Worm (Caenorhabditis elegans) whole organism, late embryonic: ENCODE data around the gene ceh-27.

Experiments
- K09A11.1 ChIP-seq: sonication (generic microtip); optimal IDR thresholded peaks from 2 replicates; lab custom pipeline; 2017; ENCODE audit warnings: antibody characterized with exemption, mild to moderate bottlenecking, missing genetic modification characterization, missing compliant biosample characterization; ENCODE audit not compliant: insufficient read depth
- T23F11.4 ChIP-seq: fragments of 200-800 bp; sonication (Bioruptor generic); optimal IDR thresholded peaks from 2 replicates; lab custom pipeline; 2018; ENCODE audit warnings: mild to moderate bottlenecking, missing genetic modification characterization, missing compliant biosample characterization
- ceh-22 ChIP-seq: sonication (generic microtip); optimal IDR thresholded peaks from 2 replicates; lab custom pipeline; 2017; ENCODE audit warnings: missing biosample characterization, missing genetic modification characterization
- ceh-30 ChIP-seq: fragments of 150-350 bp; optimal IDR thresholded peaks from 2 replicates; lab custom pipeline; 2014; ENCODE audit warnings: missing biosample characterization, missing genetic modification characterization
- ceh-34 ChIP-seq: sonication (generic microtip); optimal IDR thresholded peaks from 2 replicates; lab custom pipeline; 2016; ENCODE audit warnings: mild to moderate bottlenecking, missing genetic modification characterization, missing compliant biosample characterization
- ceh-48 ChIP-seq: sonication (generic microtip); optimal IDR thresholded peaks from 2 replicates; lab custom pipeline; 2016; ENCODE audit warnings: missing genetic modification characterization, inconsistent platforms, missing compliant biosample characterization
- dve-1 ChIP-seq: sonication (generic microtip); optimal IDR thresholded peaks from 2 replicates; lab custom pipeline; 2017; ENCODE audit warnings: antibody characterized with exemption, mild to moderate bottlenecking, missing genetic modification characterization, missing compliant biosample characterization
- elt-2 ChIP-seq: sonication (generic microtip); optimal IDR thresholded peaks from 2 replicates; lab custom pipeline; 2016; ENCODE audit warnings: missing genetic modification reagents, missing genetic modification characterization, missing compliant biosample characterization
- elt-4 ChIP-seq: sonication (generic microtip); optimal IDR thresholded peaks from 2 replicates; lab custom pipeline; 2016; ENCODE audit warnings: missing genetic modification characterization, missing compliant biosample characterization
- ets-4 ChIP-seq: sonication (generic microtip); optimal IDR thresholded peaks from 2 replicates; lab custom pipeline; 2016; ENCODE audit warnings: missing genetic modification characterization, missing compliant biosample characterization
- eyg-1 ChIP-seq: sonication (generic microtip); optimal IDR thresholded peaks from 2 replicates; lab custom pipeline; 2016; ENCODE audit warnings: missing genotype, missing genetic modification characterization, missing compliant biosample characterization
- fax-1 ChIP-seq: sonication (generic microtip); optimal IDR thresholded peaks from 2 replicates; lab custom pipeline; 2016; ENCODE audit warnings: missing genotype, missing genetic modification characterization, missing compliant biosample characterization
- fkh-10 ChIP-seq: fragments of 150-350 bp; optimal IDR thresholded peaks from 2 replicates; lab custom pipeline; 2014; ENCODE audit warnings: missing biosample characterization, missing genetic modification reagents, missing genetic modification characterization
- hlh-15 ChIP-seq: sonication (generic microtip); optimal IDR thresholded peaks from 2 replicates; lab custom pipeline; 2016; ENCODE audit warnings: missing genetic modification characterization, missing compliant biosample characterization
- hlh-6 ChIP-seq: sonication (generic microtip); optimal IDR thresholded peaks from 2 replicates; lab custom pipeline; 2016; ENCODE audit warnings: missing genotype, missing genetic modification characterization, missing compliant biosample characterization
- lim-6 ChIP-seq: sonication (generic microtip); optimal IDR thresholded peaks from 2 replicates; lab custom pipeline; 2016; ENCODE audit warnings: missing genetic modification characterization, missing compliant biosample characterization
- madf-2 ChIP-seq: sonication (generic microtip); optimal IDR thresholded peaks from 2 replicates; lab custom pipeline; 2017; ENCODE audit warnings: missing genetic modification characterization, missing compliant biosample characterization
- mec-3 ChIP-seq: sonication (generic microtip); optimal IDR thresholded peaks from 2 replicates; lab custom pipeline; 2016; ENCODE audit warnings: borderline replicate concordance, missing genetic modification characterization, missing compliant biosample characterization
- nfya-1 ChIP-seq: sonication (generic microtip); optimal IDR thresholded peaks from 2 replicates; lab custom pipeline; 2017; ENCODE audit warnings: missing genetic modification characterization, mild to moderate bottlenecking, missing compliant biosample characterization, antibody characterized with exemption, moderate library complexity
- pha-2 ChIP-seq: sonication (generic microtip); optimal IDR thresholded peaks from 2 replicates; lab custom pipeline; 2017; ENCODE audit warnings: mild to moderate bottlenecking, missing genetic modification characterization, missing compliant biosample characterization
- pha-4 ChIP-seq: fragments of 150-350 bp; optimal IDR thresholded peaks from 2 replicates; lab custom pipeline; 2018; ENCODE audit warnings: missing biosample characterization, missing genetic modification reagents, missing genetic modification characterization
- pros-1 ChIP-seq: fragments of 150-350 bp; optimal IDR thresholded peaks from 2 replicates; lab custom pipeline; 2014; ENCODE audit warnings: missing biosample characterization, missing genetic modification reagents, missing genetic modification characterization
- rnt-1 ChIP-seq: sonication (generic microtip); optimal IDR thresholded peaks from 2 replicates; lab custom pipeline; 2016; ENCODE audit warnings: missing genetic modification characterization, missing compliant biosample characterization
- sox-4 ChIP-seq: sonication (generic microtip); optimal IDR thresholded peaks from 2 replicates; lab custom pipeline; 2017; ENCODE audit warnings: mild to moderate bottlenecking, missing genetic modification characterization, inconsistent platforms, missing compliant biosample characterization
- unc-3 ChIP-seq, 2 experiments: fragments of 200-800 bp in 1 of 2; sonication (Bioruptor generic) in 1 of 2; sonication (generic microtip) in 1 of 2; conservative IDR thresholded peaks in 1 of 2; optimal IDR thresholded peaks in 1 of 2; 2 replicates each; pipeline versions ENCODE4 v1.3.6 to Lab custom; 2016 to 2022; ENCODE audit warnings: missing compliant biosample characterization in 2 of 2, missing genetic modification characterization in 2 of 2, missing genetic modification reagents in 1 of 2
- unc-42 ChIP-seq: sonication (generic microtip); optimal IDR thresholded peaks from 2 replicates; lab custom pipeline; 2016; ENCODE audit warnings: missing genotype, missing genetic modification characterization, missing compliant biosample characterization
- unc-55 ChIP-seq: sonication (generic microtip); optimal IDR thresholded peaks from 2 replicates; lab custom pipeline; 2017; ENCODE audit warnings: missing biosample characterization, missing genetic modification reagents, missing genetic modification characterization
- unc-86 ChIP-seq: sonication (generic microtip); optimal IDR thresholded peaks from 2 replicates; lab custom pipeline; 2016; ENCODE audit warnings: missing genetic modification characterization, missing compliant biosample characterization
- ztf-16 ChIP-seq: sonication (generic microtip); optimal IDR thresholded peaks from 2 replicates; lab custom pipeline; 2017; ENCODE audit warnings: missing genetic modification characterization, missing compliant biosample characterization

ceh-27 gene

DNA sequence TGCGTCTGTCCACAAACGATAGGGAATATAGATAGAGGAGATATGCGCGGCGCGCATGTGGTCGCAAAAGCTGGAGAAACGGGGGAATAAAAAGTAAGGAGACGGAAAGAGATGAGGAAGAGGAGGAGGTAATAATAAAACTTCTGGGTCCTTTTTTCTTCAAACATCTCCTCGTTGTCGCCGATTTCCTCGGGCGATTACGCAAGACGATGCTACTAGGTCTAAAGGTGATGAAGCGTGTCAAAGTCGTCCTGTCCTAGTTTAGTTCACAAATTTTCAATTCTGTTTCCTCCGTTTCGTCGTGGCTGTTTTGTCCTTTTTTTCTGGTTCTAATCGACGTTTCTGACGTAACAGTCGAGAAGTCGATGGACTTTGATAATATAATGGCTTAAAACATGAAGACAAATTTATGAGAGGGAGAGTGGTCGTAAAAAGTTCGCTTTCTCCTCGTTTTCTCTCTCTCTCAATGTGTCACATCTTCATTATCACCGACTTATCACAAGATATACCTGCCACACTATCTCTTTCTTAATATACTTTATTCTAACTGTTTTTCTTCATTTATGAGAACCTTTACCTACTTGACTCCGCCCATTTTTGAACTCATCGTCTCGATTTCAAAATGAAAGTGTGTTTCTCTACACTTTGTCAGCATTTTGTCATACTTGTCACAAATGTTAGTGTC is 15.8 kb upstream of the ceh-27 start:
- TF ChIP-seq unc-55 (GFP tag; lab: Kevin White, UChicago) (peak; percentile 36), K09A11.1 (tag; lab: Kevin White, UChicago) (no peak), madf-2 (tag; lab: Kevin White, UChicago) (no peak), rnt-1 (tag; lab: Kevin White, UChicago) (peak; percentile 11)

DNA sequence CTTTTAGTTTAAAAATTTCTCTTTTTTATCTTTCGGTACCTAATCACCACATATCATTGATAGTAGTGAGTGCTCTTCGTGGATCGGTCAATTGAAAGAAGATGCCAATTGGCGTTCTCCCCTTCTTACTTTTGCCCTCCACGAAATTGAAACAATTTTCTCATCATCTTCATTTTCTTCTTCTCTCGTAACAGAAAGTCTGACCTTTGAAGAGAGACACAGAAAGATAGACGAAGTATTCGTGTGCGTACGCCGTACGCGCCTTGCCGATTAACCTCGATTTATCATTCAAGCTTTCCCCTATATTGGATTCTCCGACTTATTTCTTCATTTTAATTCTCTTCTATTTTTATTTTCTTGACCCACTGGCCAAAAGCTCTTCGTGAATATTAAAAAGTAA is 12.6 kb upstream of the ceh-27 start:
- TF ChIP-seq madf-2 (tag; lab: Kevin White, UChicago) (no peak), unc-55 (GFP tag; lab: Kevin White, UChicago) (peak; percentile 24), ceh-30 (tag; lab: Kevin White, UChicago) (no peak), ztf-16 (no peak), pha-2 (tag; lab: Kevin White, UChicago) (no peak)

DNA sequence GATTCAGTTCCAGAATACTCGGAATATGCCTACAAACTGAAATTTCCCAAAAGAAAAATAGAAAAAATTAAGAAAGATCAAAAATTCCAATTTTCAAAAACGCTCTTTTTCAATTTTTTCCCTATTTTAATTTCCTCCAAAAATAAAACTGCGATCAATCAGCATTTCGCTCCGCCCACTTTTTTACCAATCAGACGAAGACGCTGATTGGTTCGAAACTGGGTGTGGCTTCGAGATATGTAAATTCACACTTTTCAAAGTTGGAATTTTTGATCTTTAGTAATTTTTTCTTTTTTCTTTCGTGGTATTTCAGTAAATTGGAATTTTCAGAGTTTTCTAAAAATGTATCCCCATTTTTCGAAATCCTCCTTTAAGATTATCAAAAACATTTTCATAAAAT is 12.1 kb upstream of the ceh-27 start:
- peak; percentile 61 for TF ChIP-seq nfya-1 (tag; lab: Kevin White, UChicago)
- no peak for TF ChIP-seq unc-42

ce11 chrV:11676498-11676897 is 11.6 kb upstream of the ceh-27 start:
- no peak for TF ChIP-seq hlh-15 (tag; lab: Kevin White, UChicago)
- TF ChIP-seq dve-1 (tag; lab: Kevin White, UChicago), result no peak
- TF ChIP-seq ceh-22 (tag; lab: Kevin White, UChicago), result no peak
- TF ChIP-seq elt-4 (tag; lab: Kevin White, UChicago), result no peak
- TF ChIP-seq pros-1, result no peak
- no peak for TF ChIP-seq ceh-34 (tag; lab: Kevin White, UChicago)
- no peak for TF ChIP-seq ceh-48 (tag; lab: Kevin White, UChicago)
- TF ChIP-seq elt-2 (tag; lab: Kevin White, UChicago), result no peak
- TF ChIP-seq mec-3, result no peak
- TF ChIP-seq unc-3 (GFP tag; conservative IDR thresholded peaks at IDR 0.05; lab: Robert Waterston, UW), result no peak
- TF ChIP-seq unc-3 (tag; optimal IDR thresholded peaks at IDR 0.05; lab: Kevin White, UChicago), result no peak
- TF ChIP-seq ets-4 (tag; lab: Kevin White, UChicago), result no peak
- TF ChIP-seq ceh-30 (tag; lab: Kevin White, UChicago), result no peak
- no peak for TF ChIP-seq fax-1 (tag; lab: Kevin White, UChicago)
- TF ChIP-seq lim-6 (tag; lab: Kevin White, UChicago), result no peak
- TF ChIP-seq pha-2 (tag; lab: Kevin White, UChicago), result no peak
- TF ChIP-seq madf-2 (tag; lab: Kevin White, UChicago), result no peak
- TF ChIP-seq eyg-1, result no peak

ce11 chrV:11675638-11676037 is 10.7 kb upstream of the ceh-27 start, which contains the start of gene ape-1:
Gene ape-1, plus strand, starts transcription at chrV:11675938.
- no peak for TF ChIP-seq pha-4 (tag; lab: Kevin White, UChicago)
- TF ChIP-seq lim-6 (tag; lab: Kevin White, UChicago), result no peak
- no peak for TF ChIP-seq hlh-6 (tag; lab: Kevin White, UChicago)
- no peak for TF ChIP-seq unc-86 (tag; lab: Kevin White, UChicago)
- no peak for TF ChIP-seq sox-4
- TF ChIP-seq, all 69 proteins: peak for 0

DNA sequence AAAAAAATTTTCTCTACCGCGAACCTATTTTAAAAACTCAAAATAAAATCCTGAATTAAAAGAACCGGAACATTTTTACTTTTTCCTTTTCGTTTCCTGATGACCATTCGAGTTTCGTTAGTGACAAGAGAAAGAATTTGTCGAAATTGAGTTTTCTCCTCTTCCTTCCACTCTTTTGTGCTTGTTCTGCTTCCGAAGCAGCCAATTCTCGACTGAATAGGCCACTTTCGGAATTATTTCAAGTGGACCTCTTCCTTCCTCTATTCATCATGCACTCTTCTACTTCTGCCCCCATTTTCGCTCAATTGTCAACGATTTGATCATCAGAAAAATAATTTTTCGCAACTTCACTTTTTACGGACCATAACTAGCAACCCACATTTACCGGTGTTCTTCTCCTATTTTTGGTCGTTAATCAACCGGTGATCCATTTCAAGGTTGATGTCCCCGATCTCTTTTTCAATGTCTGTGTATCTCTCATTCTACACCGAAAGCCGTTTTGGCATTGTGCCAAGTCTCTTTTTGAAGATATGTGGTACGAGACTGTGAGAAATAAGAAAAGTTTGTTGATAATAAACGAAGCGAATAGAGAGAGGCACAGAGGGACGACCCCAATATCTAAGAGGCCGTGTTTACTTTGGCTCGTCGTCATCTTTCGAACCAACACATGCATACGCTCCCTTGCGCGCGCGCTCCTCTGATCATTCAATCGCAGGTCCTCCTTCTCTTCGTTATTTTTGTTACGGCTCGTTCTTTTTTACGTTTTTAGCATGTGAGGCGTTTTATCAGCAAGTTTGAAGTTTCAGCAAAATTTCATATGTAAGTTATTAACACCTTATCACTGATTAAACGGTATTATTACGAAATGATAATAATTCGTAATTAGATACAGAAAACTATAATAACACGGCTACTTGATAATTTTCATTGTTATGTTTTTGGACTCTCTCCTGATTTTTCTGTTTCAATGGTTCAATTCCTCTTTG is 10.0 kb upstream of the ceh-27 start:
- TF ChIP-seq fkh-10 (GFP tag; lab: Kevin White, UChicago) (peak; percentile 5), eyg-1 (no peak), pha-2 (tag; lab: Kevin White, UChicago) (peak; percentile 7), T23F11.4 (no peak), unc-42 (peak; percentile 89), elt-2 (tag; lab: Kevin White, UChicago) (peak; percentile 68)
- TF ChIP-seq, all 69 proteins: peak for 4
